Fruit fly (Drosophila melanogaster): ENCODE results near the gene CG32284.

dm6 chr3L:3208895-3209294, 22.4 kb downstream of the CG32284 start, which contains the start of the genes CG32269 and CG32270:
- no peak for TF ChIP-seq CG16779 (GFP tag; IDR thresholded peaks at IDR 0.05)
- TF ChIP-seq otp (GFP tag; IDR thresholded peaks at IDR 0.05), result no peak
- no peak for TF ChIP-seq Gsc (GFP tag; IDR thresholded peaks at IDR 0.05)
- TF ChIP-seq mld (GFP tag; IDR thresholded peaks at IDR 0.05; ENCODE audit: partially characterized antibody), result no peak
- no peak for TF ChIP-seq Hr78 (GFP tag; optimal IDR thresholded peaks at IDR 0.05)
- no peak for TF ChIP-seq CG14667 (GFP tag; IDR thresholded peaks at IDR 0.05)
- TF ChIP-seq toy (GFP tag; IDR thresholded peaks at IDR 0.05), result no peak
- no peak for TF ChIP-seq CG4360 (GFP tag; IDR thresholded peaks at IDR 0.05)
- no peak for TF ChIP-seq fu2 (GFP tag; optimal IDR thresholded peaks at IDR 0.05)

All from whole organism, embryonic.